Fruit fly (Drosophila melanogaster) whole organism, larva: ENCODE data around the gene CG4998.
A peak's percentile ranks its signal among the peaks of the same experiment; 100 is the strongest.

Experiments
- noc ChIP-seq: fragments of 200-800 bp; sonication (Bioruptor generic); optimal IDR thresholded peaks from 3 replicates; lab custom pipeline; 2019; ENCODE audit warnings: missing biosample characterization, mild to moderate bottlenecking, missing genetic modification characterization, moderate library complexity

Gene CG4998

DNA sequence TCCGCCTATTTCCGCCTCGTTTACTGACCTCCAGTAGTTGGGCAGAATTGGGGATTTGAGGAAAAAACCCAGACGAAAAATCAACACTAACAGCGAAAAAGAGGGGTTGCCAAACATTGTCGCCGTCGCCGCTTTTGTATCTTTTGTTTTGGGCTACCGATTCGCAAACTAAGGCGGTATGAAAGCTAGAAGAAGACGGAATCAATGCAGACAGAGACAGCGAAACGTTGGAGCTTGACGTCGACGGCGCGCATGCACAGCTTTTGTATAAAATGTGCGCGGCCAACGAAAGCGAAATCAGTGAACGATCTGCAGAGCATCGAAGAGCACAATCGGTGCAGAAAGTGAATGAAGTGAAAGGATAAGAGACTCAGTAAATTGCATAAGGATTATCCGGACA, at the start of gene CG4998:
TSS of gene CG4998 (plus strand) at position 301 of the 400 bp plus-strand sequence.
- no peak for TF ChIP-seq noc (tag; lab: Kevin White, UChicago)

DNA sequence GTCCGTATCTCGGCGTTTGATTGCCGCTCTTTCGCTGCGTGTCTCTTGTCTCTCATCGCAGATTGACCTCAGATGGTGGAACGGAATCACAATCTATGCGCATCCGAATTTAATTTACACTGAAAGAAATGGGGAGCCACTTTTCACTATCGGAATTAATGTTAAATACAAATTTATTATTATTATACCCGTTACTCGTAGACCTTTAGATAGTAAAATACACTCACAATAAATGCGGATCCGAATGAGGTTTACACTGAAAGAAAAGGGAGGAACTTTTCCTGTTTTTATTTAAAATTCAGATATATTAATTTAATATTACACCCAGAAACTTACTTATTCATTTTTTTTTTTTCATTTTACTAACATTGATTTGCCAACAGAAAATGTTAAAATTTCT, 49.7 kb upstream of the CG4998 start:
- TF ChIP-seq noc (tag; lab: Kevin White, UChicago): no peak

DNA sequence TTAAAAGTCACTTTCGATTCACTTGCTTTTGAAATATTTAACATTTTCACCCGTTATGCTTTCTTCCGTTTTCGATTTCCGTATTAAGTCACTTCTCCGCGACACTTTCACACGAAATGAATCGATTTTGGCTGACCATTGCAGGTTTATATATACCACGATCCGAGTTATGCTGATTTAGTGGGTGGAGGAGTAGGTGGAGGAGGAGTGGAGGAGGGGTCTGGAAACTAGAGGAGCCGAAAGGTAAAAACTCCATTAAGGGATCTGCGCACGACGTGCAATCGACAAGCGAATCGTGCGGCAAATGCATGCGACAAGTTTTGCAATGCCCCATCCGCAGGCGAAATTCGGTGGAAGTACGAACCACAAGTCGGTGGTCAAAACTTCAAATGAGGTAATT, 48.0 kb upstream of the CG4998 start, which contains the start of gene CG13045:
TSS of gene CG13045 (minus strand) at position 101 of the 400 bp plus-strand sequence.
- no peak for TF ChIP-seq noc (tag; lab: Kevin White, UChicago)

DNA sequence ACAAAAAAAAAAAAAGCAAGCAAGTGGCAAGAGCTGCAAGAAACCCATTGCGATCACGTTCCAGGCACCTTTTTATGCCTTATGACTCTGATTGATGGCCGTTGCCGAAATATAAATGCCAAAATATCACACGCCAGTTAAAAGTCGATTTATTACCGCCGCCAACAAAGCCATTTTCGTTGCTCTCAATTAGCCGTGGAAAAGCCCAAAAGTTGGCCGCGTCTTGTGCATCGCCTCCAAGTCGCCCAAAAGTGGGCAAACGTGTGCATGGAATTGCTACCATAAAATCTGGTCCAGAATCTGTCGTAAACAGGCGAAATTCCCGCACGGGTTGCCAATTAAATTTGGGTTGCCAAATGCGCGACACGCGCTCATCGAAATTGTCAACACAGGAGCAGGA, 47.1 kb upstream of the CG4998 start:
- TF ChIP-seq noc (tag; lab: Kevin White, UChicago): no peak

DNA sequence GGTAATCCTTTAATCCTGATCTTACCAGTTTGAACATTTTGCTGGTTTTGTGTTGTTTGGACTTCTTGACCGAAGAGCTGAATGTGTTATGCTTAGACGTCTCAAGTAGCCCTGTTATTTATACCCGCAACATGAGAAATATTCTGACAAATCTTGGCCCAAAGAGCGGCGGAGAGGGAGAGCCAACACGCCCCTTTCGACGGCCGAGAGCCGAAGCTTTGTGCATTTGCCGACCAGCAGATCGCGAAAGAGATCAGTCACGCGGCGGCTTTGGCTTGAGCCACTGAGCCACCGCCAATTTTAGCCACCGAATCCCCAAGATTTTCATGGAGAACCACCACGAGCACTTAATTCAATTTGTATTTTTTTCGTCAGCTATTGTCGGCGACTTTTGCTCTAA, 43.4 kb upstream of the CG4998 start, which contains the start of gene CG4962:
TSS of gene CG4962 (minus strand) at position 101 of the 400 bp plus-strand sequence.
- TF ChIP-seq noc (tag; lab: Kevin White, UChicago): no peak

DNA sequence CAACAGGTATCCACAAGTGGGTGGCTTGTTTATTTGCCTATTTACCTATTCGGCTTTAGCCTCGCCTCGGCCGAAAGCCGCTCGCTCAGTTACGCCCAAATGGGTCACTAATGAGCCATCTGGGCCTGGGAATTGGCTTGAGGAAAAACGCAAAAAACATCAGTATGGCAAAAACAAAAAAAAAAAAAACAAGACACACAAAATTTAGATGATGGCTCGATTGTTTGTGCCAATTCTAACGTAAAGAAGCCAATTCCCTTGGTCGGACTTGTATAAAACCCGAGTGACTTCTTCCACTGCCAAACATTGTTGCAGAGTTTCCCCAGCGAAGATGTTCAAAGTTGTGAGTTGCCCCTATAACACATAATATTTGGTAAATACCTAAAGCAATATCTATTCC, 37.6 kb upstream of the CG4998 start, which contains the start of gene CG4982:
TSS of gene CG4982 (plus strand) at position 301 of the 400 bp plus-strand sequence.
- TF ChIP-seq noc (tag; lab: Kevin White, UChicago): no peak

DNA sequence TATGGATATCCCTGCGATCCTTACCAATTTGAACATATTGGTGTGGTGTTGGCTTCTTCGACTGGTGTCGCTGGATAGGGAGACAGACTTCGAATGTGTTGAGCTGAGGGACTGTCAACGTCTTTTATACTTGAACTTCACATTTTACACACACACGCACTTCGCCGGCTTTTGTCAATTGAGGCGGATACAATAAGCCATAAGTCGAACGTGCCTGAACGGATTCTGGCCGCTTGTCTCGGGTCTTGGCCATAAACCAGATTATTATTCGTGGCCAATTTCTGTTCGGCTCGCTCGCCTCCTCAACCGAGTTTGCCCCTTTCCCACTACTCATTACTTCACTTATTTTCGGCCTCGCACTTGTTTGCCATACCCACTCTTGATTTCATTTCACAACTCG, 35.7 kb upstream of the CG4998 start, which contains the start of gene CG13044:
TSS of gene CG13044 (minus strand) at position 101 of the 400 bp plus-strand sequence.
- TF ChIP-seq noc (tag; lab: Kevin White, UChicago): no peak

DNA sequence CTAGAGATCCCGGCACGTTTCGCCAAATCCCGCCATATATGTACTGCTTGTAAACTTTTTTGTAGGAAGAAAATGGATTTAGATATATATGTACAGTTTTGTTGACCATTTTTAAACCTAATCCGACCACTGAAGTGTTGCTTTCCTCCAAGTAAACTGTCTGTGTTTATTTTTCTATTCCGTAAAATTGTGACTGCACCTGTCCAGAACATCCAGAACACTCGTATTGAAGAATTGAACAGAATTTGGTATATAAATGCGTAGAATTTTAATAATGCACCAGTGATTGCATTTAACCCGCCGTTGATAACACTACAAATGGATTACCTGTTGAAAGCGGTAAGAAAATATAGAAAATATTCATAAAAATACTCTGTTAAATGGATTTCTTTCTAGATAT, 34.8 kb upstream of the CG4998 start, which contains the start of gene CG43249:
TSS of gene CG43249 (plus strand) at position 301 of the 400 bp plus-strand sequence.
- no peak for TF ChIP-seq noc (tag; lab: Kevin White, UChicago)

DNA sequence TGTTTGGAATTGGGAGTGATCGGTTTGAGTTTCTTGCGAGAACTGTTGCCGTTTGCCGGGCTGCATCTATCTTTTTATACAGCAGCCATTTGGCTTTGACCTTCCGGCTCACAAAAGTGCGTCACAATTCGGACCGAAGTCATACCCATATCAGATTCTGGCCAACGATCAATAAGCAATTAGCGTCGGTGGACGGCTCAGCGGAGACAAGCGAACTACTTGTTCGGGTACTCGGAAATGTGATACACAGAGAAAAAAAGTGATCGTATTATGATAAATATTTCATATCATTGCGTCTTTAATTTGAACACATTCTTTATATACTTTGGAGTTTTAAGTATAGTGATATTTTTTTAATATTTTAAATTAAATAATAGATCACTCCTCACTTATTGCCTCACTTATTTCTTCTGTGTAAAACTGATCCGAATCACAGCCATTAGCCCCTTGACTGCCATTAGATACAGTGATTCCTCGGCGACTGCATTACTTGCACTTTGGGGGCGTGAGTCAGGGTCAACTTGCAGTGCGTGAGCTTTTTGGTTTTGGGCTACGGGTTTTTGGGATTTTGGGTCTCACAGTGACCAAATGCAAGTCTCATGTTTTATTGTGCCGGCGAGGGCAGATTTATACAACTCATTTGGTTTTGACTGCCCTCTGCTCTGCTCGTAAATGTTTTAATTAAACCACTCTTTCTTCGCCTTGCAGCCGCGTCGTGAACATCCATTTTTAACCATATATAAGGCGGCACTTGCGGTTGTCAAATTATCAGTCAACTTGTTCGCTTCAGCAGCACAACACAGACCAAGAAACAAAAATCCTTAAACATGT, 32.8 kb upstream of the CG4998 start, which contains the start of the genes CG13043 and CG13063:
TSS of gene CG13043 (minus strand) at position 51 of the 831 bp plus-strand sequence.
TSS of gene CG13063 (plus strand) at position 781 of the 831 bp plus-strand sequence.
- TF ChIP-seq noc (tag; lab: Kevin White, UChicago): no peak

DNA sequence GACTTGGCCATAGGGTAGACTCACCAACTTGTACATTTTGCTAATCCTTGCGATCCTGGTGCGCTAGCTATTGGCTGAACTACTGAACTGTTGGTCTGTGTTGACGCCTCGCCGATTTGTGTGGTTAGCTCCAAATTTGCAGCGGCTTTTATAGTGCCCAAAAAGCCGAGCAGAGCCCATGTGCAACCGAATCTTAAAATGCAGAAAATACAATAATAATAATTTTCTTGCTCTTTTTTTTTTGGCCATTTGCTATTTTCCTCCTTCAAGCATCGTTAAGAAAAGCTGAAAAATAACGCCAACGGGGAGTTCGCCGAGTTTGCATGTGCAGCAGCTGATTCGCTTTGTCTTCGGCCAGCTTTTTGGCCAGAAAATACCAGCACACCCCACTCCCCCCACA, 30.4 kb upstream of the CG4998 start, which contains the start of gene CG13042:
TSS of gene CG13042 (minus strand) at position 101 of the 400 bp plus-strand sequence.
- no peak for TF ChIP-seq noc (tag; lab: Kevin White, UChicago)

DNA sequence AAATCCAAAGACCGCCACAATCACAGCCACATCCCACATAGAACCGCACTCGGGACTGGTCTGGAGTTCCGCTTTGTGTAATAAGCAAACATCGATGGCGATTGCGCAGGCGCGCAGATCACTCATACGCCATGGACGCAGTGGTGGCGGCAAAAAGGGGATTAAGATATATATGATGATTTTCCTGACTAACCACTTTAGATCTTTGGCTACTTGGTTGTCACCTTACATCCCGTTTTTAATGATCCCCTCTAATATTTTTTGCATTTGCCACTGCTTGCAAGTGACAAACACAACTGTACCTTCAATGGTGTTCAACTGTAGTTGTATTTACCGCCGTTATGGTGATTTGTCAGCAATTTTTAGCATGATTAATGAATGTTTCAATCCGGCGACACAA, 28.8 kb upstream of the CG4998 start:
- peak; percentile 61 for TF ChIP-seq noc (tag; lab: Kevin White, UChicago)

DNA sequence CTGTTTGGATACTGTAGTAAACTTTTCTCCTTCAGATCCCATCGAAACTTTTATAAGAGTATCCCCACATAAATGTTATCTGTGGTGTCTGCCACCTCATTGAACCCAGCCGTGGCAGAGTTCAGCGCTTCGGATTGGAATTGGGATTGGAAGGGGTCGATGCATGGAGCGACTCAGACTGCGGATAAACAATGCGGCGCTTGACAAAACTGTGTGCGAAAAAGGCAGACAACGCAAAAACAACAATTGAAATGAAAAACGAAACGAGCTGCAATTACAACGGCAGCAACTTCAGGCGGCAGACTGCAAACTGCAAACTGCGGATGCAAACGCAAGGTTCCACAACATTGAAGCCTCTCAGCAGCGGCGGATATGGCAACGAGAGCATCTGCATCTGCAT, 24.8 kb upstream of the CG4998 start, which contains the start of gene CG13062:
TSS of gene CG13062 (plus strand) at position 301 of the 400 bp plus-strand sequence.
- TF ChIP-seq noc (tag; lab: Kevin White, UChicago): no peak

DNA sequence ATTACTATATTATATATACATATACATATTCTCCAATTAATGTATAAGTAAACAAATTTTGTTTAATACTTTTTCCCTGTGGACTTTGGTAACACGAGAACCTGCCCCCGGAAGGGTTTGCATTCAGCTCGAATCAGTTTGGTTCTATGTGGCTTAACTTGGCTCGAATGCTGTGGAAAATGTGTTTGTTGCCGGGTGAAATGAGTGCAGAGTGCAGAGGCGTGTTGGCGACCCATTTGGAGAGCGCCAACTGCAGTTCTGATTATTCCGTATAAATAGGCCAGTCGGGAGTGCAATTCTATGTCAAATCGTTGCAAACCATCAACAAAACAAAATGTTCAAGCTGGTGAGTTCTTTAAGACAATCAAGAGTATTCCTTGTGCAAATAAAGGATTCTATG, 21.1 kb upstream of the CG4998 start, which contains the start of gene Nplp3:
TSS of gene Nplp3 (plus strand) at position 301 of the 400 bp plus-strand sequence.
- TF ChIP-seq noc (tag; lab: Kevin White, UChicago): no peak

DNA sequence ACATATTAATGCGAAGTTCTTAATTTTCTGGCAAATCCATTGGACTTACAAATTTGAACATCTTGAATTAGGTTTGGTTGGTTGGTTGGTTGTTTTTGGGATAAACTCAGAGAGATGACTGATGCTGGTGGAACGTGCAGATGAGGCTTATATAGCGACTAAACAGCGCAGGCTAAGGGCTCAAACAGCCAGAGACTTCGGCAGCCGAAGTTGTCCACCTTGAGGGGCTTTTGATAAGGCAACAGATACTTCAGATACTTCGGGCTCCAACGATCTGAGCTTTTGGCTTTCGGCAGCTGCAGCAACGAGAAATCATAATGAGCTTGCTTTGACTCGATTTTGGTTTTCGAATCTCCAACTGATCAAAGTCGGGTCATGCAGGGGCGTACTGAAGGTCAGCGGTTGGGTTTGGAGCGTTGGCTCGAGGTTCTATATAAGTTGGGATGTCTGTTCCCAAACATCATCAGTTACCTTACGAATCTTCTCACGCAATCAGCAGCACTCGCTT, 19.4 kb upstream of the CG4998 start, which contains the start of the genes CG13041 and CG13060:
TSS of gene CG13041 (minus strand) at position 128 of the 508 bp plus-strand sequence.
TSS of gene CG13060 (plus strand) at position 458 of the 508 bp plus-strand sequence.
- no peak for TF ChIP-seq noc (tag; lab: Kevin White, UChicago)

DNA sequence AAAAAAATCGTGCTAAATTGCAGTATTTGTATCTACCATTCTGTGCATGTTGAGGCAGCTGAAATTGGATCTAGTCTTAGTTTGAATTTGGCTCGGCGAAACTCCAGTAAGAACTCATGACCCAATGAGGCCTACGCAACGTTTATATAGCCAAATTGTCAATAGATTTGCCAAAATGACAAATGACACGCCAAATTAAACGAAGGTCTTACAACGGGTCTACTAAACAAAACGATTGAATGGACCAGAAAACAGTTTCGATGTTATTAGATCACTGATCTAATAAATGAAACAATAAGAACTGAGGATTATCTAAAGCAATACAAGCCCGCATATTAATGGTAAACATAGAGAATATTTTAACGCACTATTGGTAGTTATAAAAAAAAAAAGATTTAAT, 17.6 kb upstream of the CG4998 start, which contains the start of gene CG42718:
TSS of gene CG42718 (minus strand) at position 101 of the 400 bp plus-strand sequence.
- no peak for TF ChIP-seq noc (tag; lab: Kevin White, UChicago)

DNA sequence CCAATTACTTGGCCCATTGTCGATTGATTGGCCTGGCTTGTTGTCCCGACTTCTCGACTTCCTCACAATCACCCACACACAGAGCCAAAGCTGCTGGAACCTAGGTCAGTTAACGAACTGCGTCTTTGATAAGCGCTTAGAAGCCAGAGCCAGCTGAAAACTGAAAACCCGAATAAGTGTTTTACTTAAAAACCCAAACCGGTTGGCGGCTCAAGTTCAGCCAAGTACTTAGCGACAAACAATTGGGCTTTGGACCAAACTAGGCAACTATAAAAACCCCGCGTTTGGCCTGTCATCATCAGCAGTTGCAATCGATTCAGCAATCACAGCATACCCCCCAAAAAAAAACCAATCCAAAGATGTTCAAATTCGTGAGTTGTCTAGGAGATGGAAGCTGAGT, 15.4 kb upstream of the CG4998 start, which contains the start of gene CG13059:
TSS of gene CG13059 (plus strand) at position 301 of the 400 bp plus-strand sequence.
- TF ChIP-seq noc (tag; lab: Kevin White, UChicago): no peak
